Worm (Caenorhabditis elegans) whole organism, early embryonic: Measurements from ENCODE around the gene timm-17B.1.
A peak's percentile ranks its signal among the peaks of the same experiment; 100 is the strongest.

Experiments used
- B0310.2 ChIP-seq: sonication (generic microtip); optimal IDR thresholded peaks from 2 replicates; lab custom pipeline; 2016; ENCODE audit warnings: mild to moderate bottlenecking, missing genetic modification characterization, missing compliant biosample characterization
- F13C5.2 ChIP-seq: sonication (generic microtip); optimal IDR thresholded peaks from 2 replicates; lab custom pipeline; 2017; ENCODE audit warnings: mild to moderate bottlenecking, missing genetic modification characterization, inconsistent platforms, missing compliant biosample characterization
- aly-1 ChIP-seq: sonication (generic microtip); optimal IDR thresholded peaks from 2 replicates; lab custom pipeline; 2016; ENCODE audit warnings: missing genetic modification characterization, missing compliant biosample characterization
- ama-1 ChIP-seq: fragments of 150-350 bp; optimal IDR thresholded peaks from 2 replicates; lab custom pipeline; 2014
- ceh-13 ChIP-seq: fragments of 200-800 bp; sonication (Bioruptor generic); optimal IDR thresholded peaks from 2 replicates; lab custom pipeline; 2018; ENCODE audit warnings: mild to moderate bottlenecking, missing genetic modification characterization, missing compliant biosample characterization
- ceh-36 ChIP-seq: sonication (generic microtip); optimal IDR thresholded peaks from 2 replicates; lab custom pipeline; 2016; ENCODE audit warnings: missing genetic modification characterization, inconsistent platforms, missing compliant biosample characterization
- ets-7 ChIP-seq: sonication (generic microtip); optimal IDR thresholded peaks from 2 replicates; lab custom pipeline; 2016; ENCODE audit warnings: missing genotype, missing genetic modification characterization, missing compliant biosample characterization
- flt-1 ChIP-seq: fragments of 200-800 bp; sonication (Bioruptor generic); IDR thresholded peaks from 2 replicates; pipeline ENCODE4 v1.3.6; 2022; ENCODE audit warnings: missing genetic modification characterization, missing compliant biosample characterization
- hmbx-1 ChIP-seq: sonication (generic microtip); optimal IDR thresholded peaks from 2 replicates; lab custom pipeline; 2016; ENCODE audit warnings: mild to moderate bottlenecking, missing genetic modification characterization, missing compliant biosample characterization
- hmg-4 ChIP-seq: fragments of 200-800 bp; sonication (Bioruptor generic); optimal IDR thresholded peaks from 2 replicates; lab custom pipeline; 2018; ENCODE audit warnings: mild to moderate bottlenecking, missing genetic modification characterization, missing compliant biosample characterization
- hnd-1 ChIP-seq: sonication (generic microtip); optimal IDR thresholded peaks from 2 replicates; lab custom pipeline; 2016; ENCODE audit warnings: missing genetic modification characterization, missing compliant biosample characterization
- pes-1 ChIP-seq: fragments of 200-800 bp; sonication (Bioruptor generic); IDR thresholded peaks from 2 replicates; pipeline ENCODE4 v1.3.6; 2022; ENCODE audit warnings: missing genetic modification reagents, missing genetic modification characterization, missing compliant biosample characterization
- scrt-1 ChIP-seq: fragments of 200-800 bp; sonication (Bioruptor generic); IDR thresholded peaks from 2 replicates; pipeline ENCODE4 v1.3.6; 2022; ENCODE audit warnings: missing genetic modification characterization, missing compliant biosample characterization
- sea-1 ChIP-seq: fragments of 200-800 bp; sonication (Bioruptor generic); conservative IDR thresholded peaks from 2 replicates; pipeline ENCODE4 v1.3.6; 2022; ENCODE audit warnings: missing genetic modification characterization, missing compliant biosample characterization
- tbx-11 ChIP-seq: fragments of 200-800 bp; sonication (Bioruptor generic); IDR thresholded peaks from 2 replicates; pipeline ENCODE4 v1.3.6; 2022; ENCODE audit warnings: missing genetic modification characterization, missing compliant biosample characterization
- tbx-37 ChIP-seq: fragments of 200-800 bp; sonication (Bioruptor generic); conservative IDR thresholded peaks from 2 replicates; pipeline ENCODE4 v1.3.6; 2022; ENCODE audit warnings: missing genetic modification reagents, missing genetic modification characterization, missing compliant biosample characterization
- tra-4 ChIP-seq: sonication (generic microtip); optimal IDR thresholded peaks from 2 replicates; lab custom pipeline; 2017; ENCODE audit warnings: missing genetic modification characterization, missing compliant biosample characterization

Gene timm-17B.1

DNA sequence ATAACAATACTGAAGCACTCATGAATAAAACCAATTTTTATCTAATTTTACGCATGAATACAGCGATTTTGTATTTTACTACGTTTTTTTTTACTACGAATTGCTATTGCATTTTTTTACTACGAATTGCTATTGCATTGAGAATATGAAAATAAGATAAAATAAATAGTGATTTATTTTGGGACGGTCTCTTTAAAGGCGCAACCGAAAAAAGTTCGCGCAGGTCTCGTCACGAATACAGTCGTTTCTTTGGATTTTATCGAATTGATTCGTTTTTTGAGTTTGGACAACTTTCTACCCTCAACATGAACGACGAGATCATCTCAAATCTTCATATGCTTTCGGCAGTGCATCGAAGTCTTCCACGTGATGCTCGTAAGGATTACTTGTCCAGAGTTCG, 6.5 kb upstream of the timm-17B.1 start, which contains the start of gene Y17G9B.4:
Gene Y17G9B.4, plus strand, starts transcription at position 306 of the 400 bp plus-strand sequence.
- no peak for TF ChIP-seq tra-4 (tag; lab: Kevin White, UChicago)
- no peak for TF ChIP-seq hmg-4
- no peak for TF ChIP-seq flt-1 (GFP tag; lab: Robert Waterston, UW)

DNA sequence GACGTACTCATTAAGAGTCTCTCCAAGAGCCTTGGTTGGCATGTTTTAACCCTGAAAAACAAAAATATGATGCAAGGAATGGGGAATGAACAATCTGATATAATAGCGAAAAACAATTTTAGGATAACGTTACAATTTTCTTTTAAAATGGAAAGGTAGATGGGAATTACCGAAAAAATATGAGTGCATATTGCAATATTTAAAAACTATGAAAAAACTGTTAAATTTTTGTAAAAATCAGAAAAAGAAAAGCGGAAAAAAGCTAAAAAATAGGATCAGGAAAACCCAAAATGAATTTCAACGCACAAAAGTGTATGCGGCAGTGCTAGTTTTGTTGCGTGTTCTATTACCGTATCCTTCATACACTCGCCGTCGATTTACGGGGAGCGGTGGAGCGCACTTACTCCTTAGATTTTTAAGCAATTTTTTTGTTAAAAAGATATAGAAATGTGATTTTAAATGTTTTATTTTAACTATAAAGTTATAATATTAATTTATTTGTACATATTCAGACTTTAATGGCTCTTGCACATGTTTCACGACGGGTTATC, 4.5 kb upstream of the timm-17B.1 start, which contains the start of the genes rpl-20 and Y17G9B.5:
Gene rpl-20, minus strand, starts transcription at position 51 of the 551 bp plus-strand sequence.
Gene Y17G9B.5, plus strand, starts transcription at position 513 of the 551 bp plus-strand sequence.
- TF ChIP-seq ceh-36 (tag; lab: Kevin White, UChicago) (peak; percentile 85), hmbx-1 (peak; percentile 75), hmg-4 (peak; percentile 81), ets-7 (tag; lab: Kevin White, UChicago) (peak; percentile 54), tbx-11 (GFP tag; lab: Robert Waterston, UW) (peak; percentile 78), ceh-13 (peak; percentile 63), ama-1 (lab: Kevin White, UChicago) (no peak), scrt-1 (peak; percentile 80), flt-1 (GFP tag; lab: Robert Waterston, UW) (peak; percentile 84), hnd-1 (tag; lab: Kevin White, UChicago) (peak; percentile 72), tra-4 (tag; lab: Kevin White, UChicago) (peak; percentile 73), B0310.2 (tag; lab: Kevin White, UChicago) (peak; percentile 49), sea-1 (GFP tag; lab: Robert Waterston, UW) (peak; percentile 87), tbx-37 (peak; percentile 76), pes-1 (peak; percentile 81), F13C5.2 (tag; lab: Kevin White, UChicago) (peak; percentile 99), aly-1 (no peak)

DNA sequence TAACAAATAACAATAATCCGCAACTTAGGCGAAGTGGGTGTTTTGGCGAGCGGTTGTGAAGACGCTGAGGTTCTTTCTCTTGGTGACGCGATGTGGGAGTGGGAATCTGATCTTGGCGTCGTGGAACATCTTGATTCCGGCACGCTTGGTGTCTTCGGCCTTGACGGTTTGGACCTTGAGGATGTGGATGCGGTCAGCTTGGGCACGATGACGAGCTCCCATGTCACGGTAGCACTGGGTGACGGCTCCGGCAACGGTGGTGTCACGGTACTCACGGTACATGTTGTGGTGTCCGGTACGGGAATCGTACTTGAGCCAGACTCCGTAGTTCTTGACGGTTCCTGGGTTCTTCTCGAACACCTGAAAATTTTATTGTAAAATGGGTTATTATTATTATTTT, 3.9 kb upstream of the timm-17B.1 start:
- TF ChIP-seq ama-1 (lab: Kevin White, UChicago) (no peak), tbx-11 (GFP tag; lab: Robert Waterston, UW) (no peak), scrt-1 (no peak), tbx-37 (no peak), ceh-36 (tag; lab: Kevin White, UChicago) (no peak), hmbx-1 (no peak), ceh-13 (no peak), F13C5.2 (tag; lab: Kevin White, UChicago) (no peak), pes-1 (no peak), B0310.2 (tag; lab: Kevin White, UChicago) (no peak), flt-1 (GFP tag; lab: Robert Waterston, UW) (no peak), tra-4 (tag; lab: Kevin White, UChicago) (no peak), aly-1 (no peak), sea-1 (GFP tag; lab: Robert Waterston, UW) (no peak), ets-7 (tag; lab: Kevin White, UChicago) (no peak), hnd-1 (tag; lab: Kevin White, UChicago) (no peak)

DNA sequence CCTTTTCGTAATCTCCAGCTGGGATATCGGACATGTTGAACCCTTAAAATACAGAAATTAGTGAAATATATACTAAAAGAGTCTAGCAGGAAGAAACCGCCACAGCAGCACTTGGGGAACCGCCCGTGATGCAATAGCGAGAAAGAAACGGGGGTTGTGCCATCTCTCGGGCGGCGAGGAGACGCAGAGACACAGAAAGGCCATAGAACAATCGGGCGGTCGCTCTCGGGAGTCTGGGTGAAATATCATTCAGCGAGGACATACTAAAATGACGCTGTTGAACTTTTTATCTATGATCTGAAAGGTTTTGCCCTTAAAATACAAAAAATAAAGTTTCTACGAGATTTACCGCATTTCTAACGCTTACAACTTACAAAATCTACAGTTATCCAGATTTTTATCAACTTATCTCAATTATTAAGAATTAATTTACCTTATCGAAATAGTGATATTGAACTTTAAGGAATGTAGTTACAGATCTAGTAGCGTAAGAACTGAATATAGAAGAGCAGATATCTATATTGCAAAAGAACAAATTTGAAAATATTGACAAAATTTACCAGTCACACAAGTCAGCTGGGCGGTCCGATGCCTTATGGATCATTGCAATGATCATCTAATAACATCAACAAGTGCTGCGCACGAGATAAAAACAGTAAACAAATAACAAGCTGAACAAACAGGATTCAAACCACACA, 3.3 kb upstream of the timm-17B.1 start, which contains the start of gene cyc-2.1:
Gene cyc-2.1, minus strand, starts transcription at position 605 of the 698 bp plus-strand sequence.
- TF ChIP-seq flt-1 (GFP tag; lab: Robert Waterston, UW) (0 out of 2 replicates have a peak, but pooled peaks have one; percentile 4), sea-1 (GFP tag; lab: Robert Waterston, UW) (0 out of 2 replicates have a peak, but pooled peaks have one; percentile 28), F13C5.2 (tag; lab: Kevin White, UChicago) (peak; percentile 38), scrt-1 (peak; percentile 64), pes-1 (no peak), tbx-11 (GFP tag; lab: Robert Waterston, UW) (0 out of 2 replicates have a peak, but pooled peaks have one; percentile 31), ceh-13 (no peak), ama-1 (lab: Kevin White, UChicago) (peak; percentile 3), ets-7 (tag; lab: Kevin White, UChicago) (no peak), hmg-4 (peak; percentile 49)

DNA sequence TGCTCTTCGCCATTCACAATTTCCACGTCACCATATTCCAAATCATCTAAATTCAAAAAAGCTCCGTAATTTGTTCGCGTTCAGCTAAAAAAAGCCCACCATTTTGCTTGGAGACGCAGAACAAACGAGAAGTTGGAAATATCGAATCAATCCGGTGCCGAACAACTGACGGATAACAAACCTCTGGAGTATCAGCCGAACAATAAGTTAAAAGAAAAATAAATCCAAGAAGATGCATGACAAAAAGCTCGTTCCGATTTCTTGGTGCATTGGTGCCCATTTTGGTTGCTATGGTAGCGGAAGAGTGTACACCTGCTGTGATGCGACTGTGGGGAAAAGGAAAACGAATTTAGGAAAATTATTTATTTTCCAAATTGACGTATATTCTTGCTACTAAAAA, 2.3 kb upstream of the timm-17B.1 start, which contains the start of gene tctn-1:
Gene tctn-1, minus strand, starts transcription at position 280 of the 400 bp plus-strand sequence.
- TF ChIP-seq ets-7 (tag; lab: Kevin White, UChicago) (no peak), ama-1 (lab: Kevin White, UChicago) (peak; percentile 14)

DNA sequence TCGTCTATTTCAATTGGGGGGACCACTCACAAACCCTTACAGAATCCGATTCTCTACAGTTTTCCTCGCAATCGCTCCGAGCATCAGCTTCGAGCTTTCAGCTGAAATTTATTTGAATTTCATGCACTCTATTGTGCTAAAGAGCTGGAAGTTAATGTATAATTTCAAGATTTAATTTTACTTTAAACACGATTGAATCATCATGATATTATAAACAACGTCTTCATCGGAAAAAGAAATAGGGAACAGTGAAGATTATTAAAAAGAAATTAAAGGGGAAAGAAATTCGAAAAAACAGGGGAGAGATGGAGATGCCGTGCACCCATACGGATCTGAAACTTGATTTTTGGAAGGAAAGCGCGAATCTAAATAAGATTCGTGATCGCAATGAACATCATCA, 1.1 kb downstream of the timm-17B.1 start, which contains the start of gene hoe-1:
Gene hoe-1, minus strand, starts transcription at position 101 of the 400 bp plus-strand sequence.
- no peak for TF ChIP-seq ama-1 (lab: Kevin White, UChicago)
- no peak for TF ChIP-seq flt-1 (GFP tag; lab: Robert Waterston, UW)
- TF ChIP-seq ceh-36 (tag; lab: Kevin White, UChicago): no peak
- no peak for TF ChIP-seq hnd-1 (tag; lab: Kevin White, UChicago)
- no peak for TF ChIP-seq tbx-11 (GFP tag; lab: Robert Waterston, UW)

DNA sequence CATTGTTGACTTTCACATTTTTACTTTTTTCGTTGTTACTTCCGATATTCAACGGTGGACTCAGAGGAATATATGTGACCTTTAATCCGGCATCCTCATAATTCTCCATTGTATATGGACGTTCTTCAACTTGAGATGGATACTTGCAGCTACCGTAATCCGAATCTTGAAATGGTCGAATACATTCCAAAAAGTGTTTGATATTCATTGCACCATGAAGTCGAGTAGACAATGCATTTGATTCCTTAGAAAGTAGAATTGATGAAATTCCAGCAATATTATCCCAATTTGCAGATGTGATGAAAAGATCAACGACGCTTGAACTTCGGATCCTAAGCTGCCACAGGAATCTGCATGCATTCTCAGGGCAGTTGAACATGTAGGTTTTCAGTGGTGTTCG, 2.8 kb downstream of the timm-17B.1 start:
- TF ChIP-seq F13C5.2 (tag; lab: Kevin White, UChicago) (no peak), flt-1 (GFP tag; lab: Robert Waterston, UW) (no peak)

DNA sequence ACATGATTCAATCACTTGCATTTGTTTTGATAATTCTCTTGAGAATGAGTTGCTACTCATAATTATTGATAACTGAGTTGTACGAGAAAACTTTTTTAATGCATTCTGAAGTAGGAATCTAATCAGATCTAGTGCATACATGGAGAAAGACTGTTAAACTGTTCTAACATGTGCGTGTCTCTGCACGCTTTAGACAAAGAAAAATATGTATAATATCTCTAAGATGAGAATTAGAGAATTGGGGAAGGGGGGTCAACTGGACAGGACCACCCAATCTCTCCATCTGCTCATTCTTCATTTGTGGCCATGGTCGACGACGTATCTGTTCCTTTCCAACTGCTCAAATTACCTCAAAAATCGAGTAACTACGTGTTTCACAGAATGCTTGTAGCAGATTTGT, 8.0 kb downstream of the timm-17B.1 start, which contains the start of gene fbxb-78:
Gene fbxb-78, plus strand, starts transcription at position 301 of the 400 bp plus-strand sequence.
- TF ChIP-seq ceh-13: no peak
- no peak for TF ChIP-seq ceh-36 (tag; lab: Kevin White, UChicago)
- no peak for TF ChIP-seq sea-1 (GFP tag; lab: Robert Waterston, UW)
- no peak for TF ChIP-seq F13C5.2 (tag; lab: Kevin White, UChicago)
- TF ChIP-seq flt-1 (GFP tag; lab: Robert Waterston, UW): no peak
- no peak for TF ChIP-seq ama-1 (lab: Kevin White, UChicago)
- TF ChIP-seq tra-4 (tag; lab: Kevin White, UChicago): no peak
- no peak for TF ChIP-seq hmg-4
- no peak for TF ChIP-seq scrt-1
- no peak for TF ChIP-seq aly-1
- TF ChIP-seq ets-7 (tag; lab: Kevin White, UChicago): no peak
- no peak for TF ChIP-seq tbx-11 (GFP tag; lab: Robert Waterston, UW)
- no peak for TF ChIP-seq B0310.2 (tag; lab: Kevin White, UChicago)
